Worm (Caenorhabditis elegans): ENCODE measurements around the gene tag-325.

tag-325 gene

DNA sequence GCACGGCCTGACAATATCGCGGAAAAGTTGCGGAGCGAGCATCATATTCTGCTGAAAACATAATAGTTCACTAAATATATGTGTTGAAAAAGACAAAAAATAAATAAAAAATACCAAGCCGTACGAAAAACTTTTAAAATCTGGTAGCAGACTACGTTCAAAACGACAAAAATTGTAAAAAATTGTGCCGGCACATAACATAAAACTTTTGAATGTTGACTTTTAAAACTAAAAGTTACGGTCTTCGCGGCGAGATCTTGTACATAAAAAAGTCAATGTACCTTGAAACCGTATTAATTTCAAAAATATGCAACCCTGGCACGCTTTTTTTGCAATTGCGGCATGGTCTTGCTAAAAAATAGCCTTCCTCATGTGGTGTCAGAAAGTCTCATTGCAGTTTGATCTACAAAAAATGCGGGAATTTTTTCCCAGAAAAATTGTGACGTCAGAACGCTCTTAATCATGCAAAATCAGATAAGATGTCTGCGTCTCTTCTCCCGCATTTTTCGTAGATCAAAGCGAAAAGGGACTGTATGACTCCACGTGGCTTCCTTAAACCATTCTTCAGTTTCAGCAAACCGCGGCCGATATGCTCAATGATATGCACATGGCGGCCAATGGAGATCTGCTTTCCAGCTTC is 14.6 kb upstream of the tag-325 start, which contains the start of the genes gex-5 and C38D4.10:
Gene gex-5, minus strand, starts transcription at position 51 of the 640 bp plus-strand sequence.
Gene C38D4.10, plus strand, starts transcription at position 590 of the 640 bp plus-strand sequence.
- peak; percentile 55 for TF ChIP-seq unc-130 (GFP tag; optimal IDR thresholded peaks at IDR 0.05)

DNA sequence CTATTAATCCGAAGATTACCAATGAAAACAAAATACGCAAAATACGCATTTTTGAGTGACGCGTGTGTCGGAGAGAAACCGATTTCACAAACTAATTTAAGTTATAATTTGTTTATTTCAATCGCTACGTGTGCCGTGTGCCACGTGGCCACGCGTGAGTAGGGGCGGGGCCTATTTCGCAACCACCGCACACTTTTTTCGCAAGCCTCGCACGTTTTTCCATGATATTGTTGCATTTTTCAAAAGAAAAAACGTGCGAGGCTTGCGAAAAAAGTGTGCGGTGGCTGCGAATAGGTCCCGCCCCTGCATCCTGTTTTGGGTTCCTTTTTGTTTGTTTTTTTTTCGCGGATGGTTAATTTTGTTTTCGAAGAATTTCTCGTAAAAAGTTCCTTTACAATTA is 11.5 kb upstream of the tag-325 start, which contains the start of gene enu-3.2:
Gene enu-3.2, minus strand, starts transcription at position 105 of the 400 bp plus-strand sequence.
- TF ChIP-seq arid-1 (GFP tag; conservative IDR thresholded peaks at IDR 0.05) (0 out of 2 replicates have a peak, but pooled peaks have one; percentile 8), lin-38 (GFP tag; IDR thresholded peaks at IDR 0.05) (peak; percentile 19; the same call in 1 of the 2 replicates), unc-130 (GFP tag; optimal IDR thresholded peaks at IDR 0.05) (peak; percentile 23)

DNA sequence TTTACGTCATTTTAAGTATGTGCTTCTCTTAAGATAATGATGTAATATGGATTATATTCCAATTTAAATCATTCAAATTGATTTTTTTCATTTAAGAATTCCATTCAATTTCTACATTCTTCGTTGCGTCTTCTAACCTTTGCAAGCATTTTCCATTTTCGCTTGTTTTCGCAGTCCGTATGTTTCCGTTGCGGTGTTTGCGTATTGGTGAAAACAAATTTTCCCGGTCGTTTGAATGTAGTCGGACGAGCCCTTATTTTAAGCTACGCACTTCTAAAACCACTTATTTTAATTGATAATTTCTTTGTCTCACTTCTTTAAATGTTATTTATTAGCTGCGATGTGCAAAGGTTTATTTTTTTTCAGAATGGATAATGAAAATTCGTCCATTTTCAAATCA is 10.9 kb upstream of the tag-325 start, which contains the start of gene mel-28:
Gene mel-28, plus strand, starts transcription at position 367 of the 400 bp plus-strand sequence.
- TF ChIP-seq daf-16 (GFP tag; optimal IDR thresholded peaks at IDR 0.05) (no peak), daf-16 (tag; optimal IDR thresholded peaks at IDR 0.05) (peak; percentile 36), dmd-9 (GFP tag; IDR thresholded peaks at IDR 0.05) (no peak), dpl-1 (GFP tag; optimal IDR thresholded peaks at IDR 0.05) (peak; percentile 71)

DNA sequence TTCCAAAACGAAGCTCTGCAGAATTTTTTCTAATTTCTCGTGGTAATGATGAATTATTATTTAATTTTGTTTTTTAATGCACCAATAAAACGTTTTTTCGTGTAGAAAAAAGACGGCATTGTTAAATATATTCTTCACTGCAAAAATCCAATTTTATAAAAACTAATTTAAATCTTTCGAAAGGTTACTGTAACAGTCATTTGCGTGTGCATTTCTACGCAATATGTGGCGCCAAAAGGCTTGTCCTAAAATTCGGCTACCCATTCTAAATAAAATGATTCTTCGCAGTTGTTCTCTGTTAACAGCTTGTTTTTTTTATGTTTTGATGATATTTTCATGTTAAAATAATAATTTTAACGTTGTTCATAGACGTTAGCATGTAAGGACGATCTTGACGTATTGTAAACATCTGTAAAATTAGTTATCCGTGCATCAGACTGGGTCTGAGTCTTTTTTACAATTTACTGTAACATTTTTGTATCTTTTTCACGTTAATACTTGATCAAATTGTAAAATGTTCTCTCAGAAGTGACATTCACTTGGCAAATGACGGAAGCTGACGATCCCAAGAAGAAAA is 4.0 kb upstream of the tag-325 start, which contains the start of gene mip-1:
Gene mip-1, plus strand, starts transcription at position 527 of the 577 bp plus-strand sequence.
- TF ChIP-seq unc-130 (GFP tag; optimal IDR thresholded peaks at IDR 0.05) (peak; percentile 40), dmd-8 (GFP tag; IDR thresholded peaks at IDR 0.05) (no peak), gei-8 (GFP tag; optimal IDR thresholded peaks at IDR 0.05) (no peak), ceh-44 (GFP tag; IDR thresholded peaks at IDR 0.05) (no peak), set-16 (GFP tag; IDR thresholded peaks at IDR 0.05) (no peak), Y105C5A.15 (GFP tag; IDR thresholded peaks at IDR 0.05) (no peak), nhr-77 (tag; optimal IDR thresholded peaks at IDR 0.05) (no peak), lin-38 (GFP tag; IDR thresholded peaks at IDR 0.05) (0 out of 2 replicates have a peak, but pooled peaks have one; percentile 25), daf-16 (GFP tag; optimal IDR thresholded peaks at IDR 0.05) (no peak), daf-16 (tag; optimal IDR thresholded peaks at IDR 0.05) (no peak), zag-1 (tag; optimal IDR thresholded peaks at IDR 0.05) (no peak)

DNA sequence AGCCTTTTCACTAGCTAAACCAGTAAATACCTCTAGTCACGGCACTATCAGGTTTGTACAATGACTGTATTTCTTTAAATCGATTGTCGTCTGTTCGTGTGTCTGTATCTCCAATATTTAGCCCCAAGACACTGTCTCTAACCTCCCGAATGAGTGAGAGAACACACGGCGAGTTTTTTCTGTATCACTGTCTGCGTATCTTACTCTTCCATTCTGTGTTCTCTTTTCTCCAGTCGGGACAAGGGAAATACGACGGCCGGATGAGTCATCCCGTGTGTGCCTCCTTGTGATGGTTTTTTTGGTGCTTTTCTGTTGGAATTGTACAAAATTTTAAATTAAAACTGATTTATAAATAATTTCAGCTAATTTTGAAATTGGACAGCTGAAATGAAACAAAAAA is 597 bp upstream of the tag-325 start:
- TF ChIP-seq hlh-30 (tag; optimal IDR thresholded peaks at IDR 0.05; ENCODE audit: insufficient read depth) (peak; percentile 94), lsy-2 (tag; optimal IDR thresholded peaks at IDR 0.05) (peak; percentile 57 to 80), rbr-2 (tag; optimal IDR thresholded peaks at IDR 0.05) (peak; percentile 75), pha-4 (GFP tag; IDR thresholded peaks at IDR 0.05) (0 out of 2 replicates have a peak, but pooled peaks have one; percentile 50), pha-4 (tag; optimal IDR thresholded peaks at IDR 0.05) (peak; percentile 64), nhr-6 (tag; optimal IDR thresholded peaks at IDR 0.05) (peak; percentile 87), spr-1 (tag; optimal IDR thresholded peaks at IDR 0.05) (peak; percentile 1), hmg-1.1 (GFP tag; IDR thresholded peaks at IDR 0.05) (peak; percentile 81), nhr-102 (tag; optimal IDR thresholded peaks at IDR 0.05) (peak; percentile 24), fos-1 (tag; optimal IDR thresholded peaks at IDR 0.05) (peak; percentile 77), nhr-77 (tag; optimal IDR thresholded peaks at IDR 0.05) (peak; percentile 46), nhr-11 (tag; optimal IDR thresholded peaks at IDR 0.05) (peak; percentile 13), jun-1 (tag; optimal IDR thresholded peaks at IDR 0.05) (peak; percentile 79), ZK546.5 (tag; optimal IDR thresholded peaks at IDR 0.05) (no peak), mdl-1 (tag; optimal IDR thresholded peaks at IDR 0.05) (peak in 1 of 2 experiments; percentile 70), arid-1 (GFP tag; conservative IDR thresholded peaks at IDR 0.05) (no peak), cey-2 (tag; optimal IDR thresholded peaks at IDR 0.05; ENCODE audit: borderline replicate concordance, insufficient read depth) (peak; percentile 24), daf-16 (GFP tag; optimal IDR thresholded peaks at IDR 0.05) (no peak), daf-16 (tag; optimal IDR thresholded peaks at IDR 0.05) (peak; percentile 65), dpl-1 (GFP tag; optimal IDR thresholded peaks at IDR 0.05) (peak; percentile 62), snpc-4 (tag; optimal IDR thresholded peaks at IDR 0.05) (no peak), hif-1 (tag; optimal IDR thresholded peaks at IDR 0.05) (peak in 1 of 2 experiments; percentile 64), dve-1 (tag; optimal IDR thresholded peaks at IDR 0.05; ENCODE audit: insufficient read depth) (peak; percentile 86), madf-9 (GFP tag; conservative IDR thresholded peaks at IDR 0.05) (0 out of 2 replicates have a peak, but pooled peaks have one; percentile 20), nhr-28 (tag; optimal IDR thresholded peaks at IDR 0.05) (peak; percentile 79), ceh-32 (tag; optimal IDR thresholded peaks at IDR 0.05; ENCODE audit: poor library complexity) (no peak), pqm-1 (tag; optimal IDR thresholded peaks at IDR 0.05) (peak; percentile 57), duxl-1 (tag; optimal IDR thresholded peaks at IDR 0.05; ENCODE audit: poor library complexity) (peak; percentile 48), zfp-3 (GFP tag; conservative IDR thresholded peaks at IDR 0.05) (no peak)

Measured in whole organism, L4 larva.